Fruit fly (Drosophila melanogaster) S2 (cell line): ENCODE measurements around the gene mthl1.

Experiments
- CG8478 ChIP-seq: fragments of >200 bp; optimal IDR thresholded peaks from 2 replicates; lab custom pipeline; 2018
- CTCF ChIP-seq, 2 experiments: fragments of >200 bp; optimal IDR thresholded peaks; 2 replicates each; lab custom pipeline; 2018

dm6 chrX:16696614-16697519 is 56.1 kb downstream of the mthl1 start:
- TF ChIP-seq CTCF (optimal IDR thresholded peaks at IDR 0.05; lab: Kevin White, UChicago) = no peak
- no peak for TF ChIP-seq CG8478
